Worm (Caenorhabditis elegans): ENCODE data around the gene C15B12.1.

DNA sequence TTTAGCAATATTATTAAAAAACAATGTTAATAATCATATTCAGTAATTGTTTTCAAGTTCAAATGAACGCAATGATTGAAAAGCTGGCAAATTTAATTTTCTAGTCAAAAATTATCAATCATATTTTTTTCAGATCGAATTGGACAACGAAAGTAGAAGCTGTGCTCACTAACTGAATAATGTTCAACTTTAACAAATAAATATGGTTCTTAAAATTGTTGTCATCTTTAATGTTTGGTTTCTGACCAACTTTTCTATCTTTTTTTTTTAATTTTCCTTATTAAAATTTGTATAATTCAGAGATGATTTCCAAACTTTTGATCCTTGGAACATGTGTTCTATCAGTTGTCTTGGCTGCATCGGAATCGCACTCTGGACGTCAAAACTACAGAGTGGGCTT is 35.4 kb downstream of the C15B12.1 start, which contains the start of gene ttr-35:
- TF ChIP-seq B0019.2 (GFP tag; conservative IDR thresholded peaks at IDR 0.05) (no peak), cebp-2 (GFP tag; IDR thresholded peaks at IDR 0.05) (no peak), K11D2.4 (GFP tag; IDR thresholded peaks at IDR 0.05) (no peak), efl-1 (GFP tag; optimal IDR thresholded peaks at IDR 0.05) (no peak), ztf-25 (GFP tag; IDR thresholded peaks at IDR 0.05) (no peak), nhr-90 (tag; optimal IDR thresholded peaks at IDR 0.05) (no peak), pha-4 (tag; optimal IDR thresholded peaks at IDR 0.05) (no peak), mcd-1 (GFP tag; IDR thresholded peaks at IDR 0.05) (no peak), mel-28 (tag; optimal IDR thresholded peaks at IDR 0.05; ENCODE audit: borderline replicate concordance) (no peak)

Measured in whole organism, young adult.